Worm (Caenorhabditis elegans) whole organism, L4 larva: ENCODE measurements around the gene nhr-156.
A peak's percentile ranks its signal among the peaks of the same experiment; 100 is the strongest.

Experiments used
- Y105C5A.15 ChIP-seq: fragments of 200-800 bp; sonication (Bioruptor generic); IDR thresholded peaks from 2 replicates; pipeline ENCODE4 v1.3.6; 2022; ENCODE audit warnings: missing genetic modification characterization, missing compliant biosample characterization
- Y5F2A.4 ChIP-seq: fragments of 200-800 bp; sonication (Bioruptor generic); optimal IDR thresholded peaks from 2 replicates; lab custom pipeline; 2018; ENCODE audit warnings: mild to moderate bottlenecking, missing genetic modification characterization, missing compliant biosample characterization
- aha-1 ChIP-seq: fragments of 150-350 bp; peaks from one replicate; lab custom pipeline; 2014; ENCODE audit warnings: missing biosample characterization, missing genetic modification characterization
- ama-1 ChIP-seq: fragments of 150-350 bp; optimal IDR thresholded peaks from 2 replicates; lab custom pipeline; 2014; ENCODE audit warnings: inconsistent platforms, mixed read lengths
- ceh-20 ChIP-seq: fragments of 200-800 bp; sonication (Bioruptor generic); IDR thresholded peaks from 2 replicates; pipeline ENCODE4 v1.3.6; 2022; ENCODE audit warnings: missing genetic modification reagents, missing genetic modification characterization, missing compliant biosample characterization
- ceh-44 ChIP-seq: fragments of 200-800 bp; sonication (Bioruptor generic); IDR thresholded peaks from 2 replicates; pipeline ENCODE4 v1.3.6; 2022; ENCODE audit warnings: missing genetic modification reagents, missing genetic modification characterization, missing compliant biosample characterization
- ceh-82 ChIP-seq: sonication (generic microtip); optimal IDR thresholded peaks from 2 replicates; lab custom pipeline; 2017; ENCODE audit warnings: missing biosample characterization, missing genetic modification characterization
- ces-1 ChIP-seq: fragments of 150-350 bp; sonication (generic microtip); optimal IDR thresholded peaks from 4 replicates; lab custom pipeline; 2014; ENCODE audit warnings: missing biosample characterization, missing genetic modification reagents, missing genetic modification characterization
- daf-8 ChIP-seq: fragments of 200-800 bp; sonication (Bioruptor generic); IDR thresholded peaks from 2 replicates; pipeline ENCODE4 v1.3.6; 2022; ENCODE audit warnings: missing genetic modification characterization, missing compliant biosample characterization
- dmd-8 ChIP-seq: fragments of 200-800 bp; sonication (Bioruptor generic); IDR thresholded peaks from 2 replicates; pipeline ENCODE4 v1.3.6; 2022; ENCODE audit warnings: missing genetic modification characterization, missing compliant biosample characterization
- egl-27 ChIP-seq: sonication (generic microtip); optimal IDR thresholded peaks from 3 replicates; lab custom pipeline; 2017; ENCODE audit warnings: missing biosample characterization, missing genetic modification reagents, missing genetic modification characterization
- egl-43 ChIP-seq: fragments of 200-800 bp; sonication (Bioruptor generic); IDR thresholded peaks from 2 replicates; pipeline ENCODE4 v1.3.6; 2022; ENCODE audit warnings: missing genetic modification reagents, missing genetic modification characterization, missing compliant biosample characterization
- fos-1 ChIP-seq: fragments of 150-350 bp; optimal IDR thresholded peaks from 2 replicates; lab custom pipeline; 2014; ENCODE audit warnings: missing biosample characterization, missing genetic modification characterization
- hmg-1.1 ChIP-seq: fragments of 200-800 bp; sonication (Bioruptor generic); IDR thresholded peaks from 2 replicates; pipeline ENCODE4 v1.3.6; 2022; ENCODE audit warnings: missing genetic modification reagents, missing genetic modification characterization, missing compliant biosample characterization
- lin-1 ChIP-seq: fragments of 200-800 bp; sonication (Bioruptor generic); IDR thresholded peaks from 2 replicates; pipeline ENCODE4 v1.3.6; 2022; ENCODE audit warnings: missing genetic modification reagents, missing genetic modification characterization, missing compliant biosample characterization
- lin-13 ChIP-seq: fragments of 150-350 bp; optimal IDR thresholded peaks from 2 replicates; lab custom pipeline; 2014; ENCODE audit warnings: missing biosample characterization, missing genetic modification reagents, missing genetic modification characterization
- lir-3 ChIP-seq: sonication (generic microtip); optimal IDR thresholded peaks from 2 replicates; lab custom pipeline; 2016; ENCODE audit warnings: mild to moderate bottlenecking, missing genetic modification characterization, missing compliant biosample characterization
- lsy-2 ChIP-seq, 2 experiments: fragments of 150-350 bp in 1 of 2; sonication (generic microtip) in 1 of 2; optimal IDR thresholded peaks; 2 replicates each; lab custom pipeline; 2014 to 2017; ENCODE audit warnings: missing biosample characterization in 2 of 2, missing genetic modification characterization in 2 of 2
- mxl-2 ChIP-seq: fragments of 200-800 bp; sonication (Bioruptor generic); conservative IDR thresholded peaks from 2 replicates; pipeline ENCODE4 v1.3.6; 2022; ENCODE audit warnings: missing genetic modification reagents, missing genetic modification characterization, missing compliant biosample characterization
- nhr-11 ChIP-seq: fragments of 150-350 bp; optimal IDR thresholded peaks from 2 replicates; lab custom pipeline; 2014; ENCODE audit warnings: missing biosample characterization, missing genetic modification characterization
- nhr-237 ChIP-seq: sonication (generic microtip); optimal IDR thresholded peaks from 2 replicates; lab custom pipeline; 2017; ENCODE audit warnings: missing biosample characterization, missing genetic modification characterization
- nhr-28 ChIP-seq: fragments of 150-350 bp; optimal IDR thresholded peaks from 2 replicates; lab custom pipeline; 2014; ENCODE audit warnings: missing biosample characterization, missing genetic modification characterization
- nhr-6 ChIP-seq: fragments of 150-350 bp; optimal IDR thresholded peaks from 2 replicates; lab custom pipeline; 2014; ENCODE audit warnings: missing biosample characterization, missing genetic modification characterization
- pha-4 ChIP-seq, 2 experiments: fragments of 150-350 bp in 1 of 2; fragments of 200-800 bp in 1 of 2; sonication (Bioruptor generic) in 1 of 2; IDR thresholded peaks in 1 of 2; optimal IDR thresholded peaks in 1 of 2; 2 replicates each; pipeline versions ENCODE4 v1.3.6 to Lab custom; 2014 to 2022; ENCODE audit warnings: missing genetic modification characterization in 2 of 2, missing genetic modification reagents in 2 of 2, missing biosample characterization in 1 of 2, missing compliant biosample characterization in 1 of 2
- saeg-2 ChIP-seq: fragments of 200-800 bp; sonication (Bioruptor generic); IDR thresholded peaks from 2 replicates; pipeline ENCODE4 v1.3.6; 2022; ENCODE audit warnings: missing genetic modification reagents, missing genetic modification characterization, missing compliant biosample characterization
- set-16 ChIP-seq: fragments of 200-800 bp; sonication (Bioruptor generic); IDR thresholded peaks from 2 replicates; pipeline ENCODE4 v1.3.6; 2022; ENCODE audit warnings: missing genetic modification reagents, missing genetic modification characterization, missing compliant biosample characterization
- skn-1 ChIP-seq: fragments of 150-350 bp; optimal IDR thresholded peaks from 2 replicates; lab custom pipeline; 2014; ENCODE audit warnings: missing biosample characterization, missing genetic modification characterization
- tag-97 ChIP-seq: fragments of 200-800 bp; sonication (Bioruptor generic); IDR thresholded peaks from 2 replicates; pipeline ENCODE4 v1.3.6; 2022; ENCODE audit warnings: missing genetic modification characterization, missing compliant biosample characterization
- unc-62 ChIP-seq, 3 experiments: fragments of 150-350 bp in 1 of 3; sonication (generic microtip); optimal IDR thresholded peaks in 2 of 3; peaks in 1 of 3; 1 replicate in 1 of 3; 2 replicates in 2 of 3; lab custom pipeline; 2014 to 2017; ENCODE audit warnings: missing biosample characterization in 3 of 3, missing genetic modification characterization in 3 of 3, missing genetic modification reagents in 3 of 3, missing genotype in 1 of 3
- zip-11 ChIP-seq: fragments of 200-800 bp; sonication (Bioruptor generic); IDR thresholded peaks from 2 replicates; pipeline ENCODE4 v1.3.6; 2022; ENCODE audit warnings: missing genetic modification characterization, missing compliant biosample characterization
- ztf-11 ChIP-seq: fragments of 150-350 bp; optimal IDR thresholded peaks from 2 replicates; lab custom pipeline; 2014; ENCODE audit warnings: missing biosample characterization, missing genetic modification characterization

Gene nhr-156

DNA sequence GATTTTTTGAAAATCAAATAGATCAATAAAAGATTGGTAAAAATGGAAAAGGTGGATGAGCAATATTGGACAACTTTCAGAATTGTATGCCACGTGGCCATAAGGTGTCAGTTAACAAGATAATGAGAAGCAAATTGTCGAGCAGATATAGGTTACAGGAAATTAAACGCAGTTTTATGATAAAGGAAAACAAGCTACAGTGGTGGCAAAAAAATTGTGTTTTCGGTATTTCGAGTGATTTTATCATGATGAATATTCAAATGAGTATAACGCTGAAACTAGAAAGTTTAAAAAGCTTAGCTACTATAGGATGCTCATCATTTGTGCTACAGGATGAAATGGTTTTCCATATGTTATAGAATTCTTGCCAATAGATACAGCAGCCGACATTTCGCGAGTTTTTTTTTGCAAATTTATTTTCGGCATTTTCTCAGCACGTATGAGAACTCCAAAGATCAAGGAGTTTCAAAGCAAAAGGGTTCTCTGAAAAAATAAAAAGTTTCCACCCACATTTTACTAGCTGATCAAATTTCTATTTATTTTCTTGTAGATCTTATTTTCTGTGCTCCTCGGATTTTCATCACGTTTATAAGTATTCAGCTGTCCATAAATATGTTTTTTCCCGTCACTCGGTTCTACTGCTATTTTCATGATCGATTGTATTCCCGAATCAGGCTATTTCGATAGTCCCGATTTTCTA, 3.3 kb upstream of the nhr-156 start, which contains the start of the genes str-229 and srh-190:
TSS of gene str-229 (minus strand) at position 101 of the 700 bp plus-strand sequence.
TSS of gene srh-190 (plus strand) at position 650 of the 700 bp plus-strand sequence.
- TF ChIP-seq nhr-6 (tag; lab: Kevin White, UChicago) (no peak), Y5F2A.4 (GFP tag; lab: Kevin White, UChicago) (no peak), skn-1 (tag; lab: Kevin White, UChicago) (no peak)
- TF ChIP-seq, all 104 proteins: peak for 0

DNA sequence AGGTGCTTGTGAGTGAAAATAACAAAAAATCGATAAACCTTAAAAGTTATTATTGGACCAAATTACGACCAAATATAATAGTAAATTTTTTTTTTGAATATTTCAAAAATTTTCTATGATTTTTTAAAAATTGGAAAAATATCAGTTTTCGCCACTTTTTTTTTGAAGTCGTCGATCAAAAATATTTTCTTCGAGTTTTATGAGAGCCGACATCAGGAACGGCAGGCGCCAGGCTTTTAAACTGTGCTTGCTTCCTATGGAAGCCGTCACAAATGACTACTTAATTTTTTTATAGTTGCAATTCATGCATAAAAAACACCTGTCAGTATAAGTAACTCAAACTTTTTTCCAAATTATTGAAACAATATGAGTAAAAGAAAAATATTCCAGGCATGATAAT, 2.5 kb upstream of the nhr-156 start:
- TF ChIP-seq unc-62 (GFP tag; optimal IDR thresholded peaks at IDR 0.05 in 1 of 2; lab: Kevin White, UChicago) (peak in 1 of 2 experiments; percentile 93), unc-62 (tag; optimal IDR thresholded peaks at IDR 0.05; lab: Kevin White, UChicago) (no peak), pha-4 (GFP tag; IDR thresholded peaks at IDR 0.05; lab: Robert Waterston, UW) (no peak), pha-4 (tag; optimal IDR thresholded peaks at IDR 0.05; lab: Kevin White, UChicago) (no peak)
- TF ChIP-seq, all 104 proteins: peak for 1

DNA sequence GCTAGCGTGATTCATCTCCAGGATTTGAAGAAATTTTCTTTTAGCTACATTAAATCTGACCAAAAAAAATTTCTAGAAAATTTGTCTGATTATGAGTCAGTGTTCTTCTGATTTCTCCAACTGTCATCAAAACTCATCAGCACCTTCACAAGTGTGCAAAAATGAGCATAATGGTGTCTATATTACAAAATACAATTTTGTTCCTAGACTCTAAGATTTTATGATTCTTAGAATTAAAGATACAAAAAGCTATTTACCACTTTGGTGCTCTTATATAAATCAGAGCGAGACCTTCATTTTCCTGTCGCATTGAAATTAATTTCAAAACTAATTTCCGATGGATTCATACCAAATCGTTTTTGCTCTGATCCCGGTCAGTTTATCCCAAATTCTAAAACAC, 6.6 kb downstream of the nhr-156 start, which contains the start of gene srx-68:
TSS of gene srx-68 (plus strand) at position 301 of the 400 bp plus-strand sequence.
- TF ChIP-seq Y105C5A.15 (no peak), mxl-2 (GFP tag; lab: Robert Waterston, UW) (no peak), ama-1 (lab: Kevin White, UChicago) (no peak), ceh-20 (no peak), fos-1 (no peak), egl-27 (tag; lab: Kevin White, UChicago) (no peak), lin-13 (GFP tag; lab: Kevin White, UChicago) (no peak), nhr-237 (tag; lab: Kevin White, UChicago) (no peak), ceh-82 (tag; lab: Kevin White, UChicago) (no peak), nhr-28 (no peak), saeg-2 (GFP tag; lab: Robert Waterston, UW) (no peak), lin-1 (GFP tag; lab: Robert Waterston, UW) (no peak), tag-97 (no peak), hmg-1.1 (GFP tag; lab: Robert Waterston, UW) (no peak), daf-8 (no peak), ceh-44 (no peak), lir-3 (tag; lab: Kevin White, UChicago) (no peak), ztf-11 (tag; lab: Kevin White, UChicago) (no peak)

DNA sequence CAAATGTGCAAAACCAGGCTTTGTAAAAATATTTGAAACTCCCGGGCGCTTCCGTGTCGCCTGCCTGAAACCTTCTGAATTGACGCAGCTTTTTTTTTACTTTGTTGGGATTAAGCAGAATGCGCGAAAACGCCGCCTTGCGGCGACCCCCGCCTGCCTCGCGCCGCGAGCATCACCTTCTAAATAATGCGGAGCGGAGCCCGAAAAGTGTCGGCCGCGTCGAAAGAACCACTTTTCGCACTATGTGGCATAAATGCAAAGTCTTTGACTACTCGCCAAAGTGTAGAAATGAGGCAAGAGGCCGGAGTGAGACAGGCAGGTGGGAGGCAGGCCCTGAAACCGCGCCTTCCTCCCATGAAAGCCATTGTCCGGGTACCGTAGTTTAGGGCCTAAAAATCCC, 7.2 kb downstream of the nhr-156 start:
- no peak for TF ChIP-seq egl-27 (tag; lab: Kevin White, UChicago)
- no peak for TF ChIP-seq ces-1 (GFP tag; lab: Kevin White, UChicago)
- TF ChIP-seq egl-43, result 0 out of 2 replicates have a peak, but pooled peaks have one; percentile 9
- TF ChIP-seq unc-62 (GFP tag; optimal IDR thresholded peaks at IDR 0.05 in 1 of 2; lab: Kevin White, UChicago), result peak in 1 of 2 experiments; percentile 29
- TF ChIP-seq unc-62 (tag; optimal IDR thresholded peaks at IDR 0.05; lab: Kevin White, UChicago), result no peak
- TF ChIP-seq dmd-8, result no peak
- TF ChIP-seq set-16 (GFP tag; lab: Robert Waterston, UW), result peak; percentile 67
- TF ChIP-seq zip-11 (GFP tag; lab: Robert Waterston, UW), result no peak
- peak; percentile 76 for TF ChIP-seq aha-1 (tag; lab: Kevin White, UChicago)

DNA sequence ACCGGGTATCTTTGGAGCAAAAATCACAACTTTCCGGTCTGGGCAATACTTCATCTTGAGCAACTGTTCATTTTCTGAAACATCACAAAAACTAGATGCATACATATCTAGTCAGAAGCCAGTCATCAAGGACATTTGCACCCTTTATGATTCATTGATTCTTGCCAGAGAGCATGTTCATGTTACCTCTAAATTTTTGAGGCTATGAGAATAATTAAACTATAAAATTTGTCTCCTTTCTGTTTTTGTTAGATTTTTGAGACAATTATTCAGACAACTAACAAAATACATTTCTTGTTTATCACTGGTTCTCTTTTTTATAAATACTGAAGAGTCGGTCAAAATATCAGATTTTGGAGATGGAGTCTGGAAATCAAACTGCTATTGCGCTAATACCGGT, 10.6 kb downstream of the nhr-156 start, which contains the start of gene srx-67:
TSS of gene srx-67 (plus strand) at position 301 of the 400 bp plus-strand sequence.
- TF ChIP-seq hmg-1.1 (GFP tag; lab: Robert Waterston, UW) (no peak), aha-1 (tag; lab: Kevin White, UChicago) (peak; percentile 74), lsy-2 (tag; optimal IDR thresholded peaks at IDR 0.05; lab: Kevin White, UChicago) (no peak), nhr-11 (tag; lab: Kevin White, UChicago) (no peak)
